Worm (Caenorhabditis elegans) whole organism, L2 larva: ENCODE data around the gene mmaa-1.

Experiments used
- C34F6.9 ChIP-seq: fragments of 150-350 bp; optimal IDR thresholded peaks from 2 replicates; lab custom pipeline; 2014; ENCODE audit warnings: missing biosample characterization, missing genetic modification characterization
- F13H6.1 ChIP-seq: sonication (generic microtip); optimal IDR thresholded peaks from 2 replicates; lab custom pipeline; 2016; ENCODE audit warnings: missing genetic modification characterization, missing compliant biosample characterization
- R02D3.7 ChIP-seq: fragments of 150-350 bp; optimal IDR thresholded peaks from 2 replicates; lab custom pipeline; 2014; ENCODE audit warnings: missing biosample characterization, missing genetic modification characterization
- Y55F3AM.14 ChIP-seq: fragments of 200-800 bp; sonication (Bioruptor generic); optimal IDR thresholded peaks from 2 replicates; lab custom pipeline; 2018; ENCODE audit warnings: mild to moderate bottlenecking, missing genetic modification characterization, missing compliant biosample characterization
- ZK546.5 ChIP-seq: sonication (generic microtip); optimal IDR thresholded peaks from 2 replicates; lab custom pipeline; 2017; ENCODE audit warnings: missing biosample characterization, missing genetic modification characterization
- alr-1 ChIP-seq: fragments of 150-350 bp; optimal IDR thresholded peaks from 2 replicates; lab custom pipeline; 2014; ENCODE audit warnings: missing biosample characterization, missing genetic modification characterization
- aly-2 ChIP-seq: fragments of 150-350 bp; optimal IDR thresholded peaks from 2 replicates; lab custom pipeline; 2014; ENCODE audit warnings: missing biosample characterization, missing genetic modification characterization
- ama-1 ChIP-seq: fragments of 150-350 bp; optimal IDR thresholded peaks from 2 replicates; lab custom pipeline; 2018; ENCODE audit warnings: inconsistent platforms
- blmp-1 ChIP-seq: sonication (generic microtip); optimal IDR thresholded peaks from 2 replicates; lab custom pipeline; 2017; ENCODE audit warnings: missing genetic modification characterization, mild to moderate bottlenecking, missing compliant biosample characterization, antibody characterized with exemption, moderate library complexity; ENCODE audit not compliant: insufficient read depth
- ceh-82 ChIP-seq: fragments of 150-350 bp; optimal IDR thresholded peaks from 2 replicates; lab custom pipeline; 2014; ENCODE audit warnings: missing biosample characterization, missing genetic modification characterization
- crh-2 ChIP-seq: sonication (generic microtip); optimal IDR thresholded peaks from 2 replicates; lab custom pipeline; 2017; ENCODE audit warnings: missing biosample characterization, missing genetic modification characterization
- dmd-4 ChIP-seq: sonication (generic microtip); optimal IDR thresholded peaks from 2 replicates; lab custom pipeline; 2017; ENCODE audit warnings: missing biosample characterization, missing genetic modification characterization
- egl-27 ChIP-seq: sonication (generic microtip); optimal IDR thresholded peaks from 3 replicates; lab custom pipeline; 2017; ENCODE audit warnings: missing biosample characterization, missing genetic modification reagents, missing genetic modification characterization
- elt-3 ChIP-seq: sonication (generic microtip); optimal IDR thresholded peaks from 2 replicates; lab custom pipeline; 2017; ENCODE audit warnings: missing biosample characterization, missing genetic modification characterization
- fos-1 ChIP-seq: fragments of 150-350 bp; optimal IDR thresholded peaks from 2 replicates; lab custom pipeline; 2014; ENCODE audit warnings: missing biosample characterization, missing genetic modification characterization
- lin-11 ChIP-seq: fragments of 150-350 bp; sonication (generic microtip); optimal IDR thresholded peaks from 2 replicates; lab custom pipeline; 2014; ENCODE audit warnings: missing biosample characterization, missing genetic modification characterization, inconsistent platforms, mixed read lengths
- lin-13 ChIP-seq: fragments of 150-350 bp; optimal IDR thresholded peaks from 2 replicates; lab custom pipeline; 2014; ENCODE audit warnings: missing biosample characterization, missing genetic modification reagents, missing genetic modification characterization
- mab-5 ChIP-seq: fragments of 150-350 bp; optimal IDR thresholded peaks from 2 replicates; lab custom pipeline; 2014; ENCODE audit warnings: missing biosample characterization, missing genetic modification characterization
- mdl-1 ChIP-seq, 2 experiments: fragments of 150-350 bp in 1 of 2; sonication (generic microtip) in 1 of 2; optimal IDR thresholded peaks; 2 replicates each; lab custom pipeline; 2017; ENCODE audit warnings: missing biosample characterization in 2 of 2, missing genetic modification characterization in 2 of 2
- nhr-10 ChIP-seq: sonication (generic microtip); optimal IDR thresholded peaks from 2 replicates; lab custom pipeline; 2017; ENCODE audit warnings: missing biosample characterization, missing genetic modification characterization
- nhr-11 ChIP-seq: fragments of 150-350 bp; optimal IDR thresholded peaks from 2 replicates; lab custom pipeline; 2014; ENCODE audit warnings: missing biosample characterization, missing genetic modification characterization
- nhr-21 ChIP-seq: fragments of 150-350 bp; optimal IDR thresholded peaks from 2 replicates; lab custom pipeline; 2014; ENCODE audit warnings: missing biosample characterization, missing genetic modification characterization
- nhr-237 ChIP-seq: fragments of 150-350 bp; optimal IDR thresholded peaks from 2 replicates; lab custom pipeline; 2014; ENCODE audit warnings: missing biosample characterization, missing genetic modification characterization
- nhr-25 ChIP-seq: fragments of 150-350 bp; sonication (generic microtip); optimal IDR thresholded peaks from 3 replicates; lab custom pipeline; 2014; ENCODE audit warnings: missing biosample characterization, missing genetic modification characterization
- nhr-6 ChIP-seq: fragments of 150-350 bp; optimal IDR thresholded peaks from 2 replicates; lab custom pipeline; 2014; ENCODE audit warnings: missing biosample characterization, missing genetic modification characterization
- nhr-77 ChIP-seq: fragments of 150-350 bp; optimal IDR thresholded peaks from 2 replicates; lab custom pipeline; 2014; ENCODE audit warnings: missing biosample characterization, missing genetic modification characterization
- peb-1 ChIP-seq: fragments of 150-350 bp; optimal IDR thresholded peaks from 2 replicates; lab custom pipeline; 2014; ENCODE audit warnings: missing biosample characterization, missing genetic modification characterization
- sem-4 ChIP-seq: fragments of 150-350 bp; optimal IDR thresholded peaks from 2 replicates; lab custom pipeline; 2014; ENCODE audit warnings: missing biosample characterization, missing genetic modification reagents, missing genetic modification characterization
- skn-1 ChIP-seq: sonication (generic microtip); optimal IDR thresholded peaks from 2 replicates; lab custom pipeline; 2017; ENCODE audit warnings: missing biosample characterization, missing genetic modification characterization
- sma-3 ChIP-seq: sonication (generic microtip); optimal IDR thresholded peaks from 2 replicates; lab custom pipeline; 2016; ENCODE audit warnings: missing genetic modification reagents, missing genetic modification characterization, missing compliant biosample characterization
- sma-9 ChIP-seq, 2 experiments: fragments of 150-350 bp in 1 of 2; sonication (generic microtip) in 1 of 2; optimal IDR thresholded peaks; 2 replicates each; lab custom pipeline; 2014 to 2016; ENCODE audit warnings: missing genetic modification characterization in 2 of 2, mild to moderate bottlenecking in 1 of 2, missing biosample characterization in 1 of 2, missing compliant biosample characterization in 1 of 2, missing genetic modification reagents in 1 of 2, moderate library complexity in 1 of 2
- snpc-4 ChIP-seq: fragments of 150-350 bp; optimal IDR thresholded peaks from 2 replicates; lab custom pipeline; 2014; ENCODE audit warnings: missing biosample characterization, missing genetic modification characterization
- unc-62 ChIP-seq: fragments of 150-350 bp; optimal IDR thresholded peaks from 2 replicates; lab custom pipeline; 2014; ENCODE audit warnings: missing biosample characterization, missing genetic modification reagents, missing genetic modification characterization
- zag-1 ChIP-seq: fragments of 150-350 bp; optimal IDR thresholded peaks from 2 replicates; lab custom pipeline; 2014; ENCODE audit warnings: missing biosample characterization, missing genetic modification characterization
- ztf-1 ChIP-seq: fragments of 200-800 bp; sonication (Bioruptor generic); conservative IDR thresholded peaks from 2 replicates; pipeline ENCODE4 v1.3.6; 2022; ENCODE audit warnings: missing genetic modification characterization, missing compliant biosample characterization
- ztf-4 ChIP-seq: fragments of 150-350 bp; optimal IDR thresholded peaks from 2 replicates; lab custom pipeline; 2014; ENCODE audit warnings: missing biosample characterization, missing genetic modification characterization

Gene mmaa-1

DNA sequence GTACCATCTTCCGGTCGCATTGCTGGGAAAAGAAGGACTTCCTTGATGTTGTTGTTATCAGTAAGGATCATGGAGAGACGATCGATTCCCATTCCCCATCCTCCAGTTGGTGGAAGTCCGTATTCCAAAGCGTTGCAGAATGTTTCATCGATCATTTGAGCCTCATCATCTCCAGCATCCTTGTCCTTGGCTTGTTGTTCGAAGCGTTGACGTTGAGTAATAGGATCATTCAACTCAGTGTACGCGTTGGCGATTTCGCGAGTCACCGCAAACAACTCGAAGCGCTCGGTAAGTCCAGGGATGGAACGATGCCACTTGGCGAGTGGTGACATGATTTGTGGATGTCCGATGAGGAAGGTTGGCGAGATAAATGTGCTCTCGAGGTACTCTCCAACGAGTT lies 30.5 kb downstream of the mmaa-1 start:
- TF ChIP-seq snpc-4 (tag; lab: Kevin White, UChicago) (no peak), egl-27 (tag; lab: Kevin White, UChicago) (no peak), nhr-77 (tag; lab: Kevin White, UChicago) (no peak), nhr-25 (no peak), blmp-1 (tag; lab: Kevin White, UChicago) (no peak), Y55F3AM.14 (GFP tag; lab: Kevin White, UChicago) (no peak), ceh-82 (tag; lab: Kevin White, UChicago) (no peak), mab-5 (no peak), lin-13 (GFP tag; lab: Kevin White, UChicago) (no peak), dmd-4 (tag; lab: Kevin White, UChicago) (no peak), ZK546.5 (tag; lab: Kevin White, UChicago) (no peak), C34F6.9 (tag; lab: Kevin White, UChicago) (no peak), unc-62 (no peak)

- TF ChIP-seq aly-2 = no peak
- no peak for TF ChIP-seq alr-1
- no peak for TF ChIP-seq zag-1 (tag; lab: Kevin White, UChicago)
- TF ChIP-seq nhr-11 = no peak
- no peak for TF ChIP-seq ztf-4 (tag; lab: Kevin White, UChicago)
- no peak for TF ChIP-seq nhr-10 (tag; lab: Kevin White, UChicago)
- no peak for TF ChIP-seq sma-9 (GFP tag; optimal IDR thresholded peaks at IDR 0.05; lab: Kevin White, UChicago)
- TF ChIP-seq sma-9 (tag; optimal IDR thresholded peaks at IDR 0.05; lab: Kevin White, UChicago) = no peak
- TF ChIP-seq, all 48 proteins: peak for 0
Measured at ce11 chrII:7069866-7070265, 31.1 kb downstream of the mmaa-1 start, which contains the start of gene him-14. TSS of gene him-14 (minus strand) at chrII:7069966.

DNA sequence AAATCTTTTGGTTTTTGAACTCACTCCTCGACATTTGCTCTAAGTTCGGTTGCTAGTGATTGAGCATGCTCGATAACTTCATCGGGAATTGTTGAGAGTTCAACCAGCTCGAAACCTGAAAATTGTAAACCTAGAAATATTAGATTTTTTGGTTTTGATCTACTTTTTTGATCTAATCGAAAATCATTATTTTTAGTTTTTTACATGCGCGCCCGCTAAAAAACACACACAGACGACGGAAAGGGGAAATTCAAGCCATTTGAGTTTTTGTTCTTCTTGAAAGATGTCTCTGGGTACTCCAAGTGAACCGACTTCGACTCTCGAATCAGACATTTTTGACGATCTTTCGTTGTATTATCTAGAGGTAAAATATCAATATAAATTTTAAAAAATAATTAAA lies 35.6 kb downstream of the mmaa-1 start, which contains the start of gene nos-2:
nos-2 (plus strand) TSS at position 228 of the 400 bp plus-strand sequence.
- TF ChIP-seq fos-1 (tag; lab: Kevin White, UChicago) (no peak), sma-9 (GFP tag; optimal IDR thresholded peaks at IDR 0.05; lab: Kevin White, UChicago) (no peak), sma-9 (tag; optimal IDR thresholded peaks at IDR 0.05; lab: Kevin White, UChicago) (no peak), mdl-1 (tag; optimal IDR thresholded peaks at IDR 0.05; lab: Kevin White, UChicago) (no peak), nhr-25 (no peak), unc-62 (no peak), elt-3 (no peak), nhr-6 (tag; lab: Kevin White, UChicago) (no peak), aly-2 (no peak), lin-13 (GFP tag; lab: Kevin White, UChicago) (no peak), sem-4 (tag; lab: Kevin White, UChicago) (no peak), nhr-237 (no peak), sma-3 (GFP tag; lab: Kevin White, UChicago) (no peak), egl-27 (tag; lab: Kevin White, UChicago) (no peak), nhr-11 (no peak), nhr-21 (tag; lab: Kevin White, UChicago) (no peak)

ce11 chrII:7061730-7062129 lies 39.2 kb downstream of the mmaa-1 start, which contains the start of gene acs-6:
TSS of gene acs-6 (plus strand) at chrII:7062030.
- TF ChIP-seq fos-1 (tag; lab: Kevin White, UChicago) (no peak), R02D3.7 (no peak), crh-2 (tag; lab: Kevin White, UChicago) (no peak), dmd-4 (tag; lab: Kevin White, UChicago) (no peak), sma-3 (GFP tag; lab: Kevin White, UChicago) (no peak), snpc-4 (tag; lab: Kevin White, UChicago) (no peak), lin-11 (tag; lab: Kevin White, UChicago) (no peak), blmp-1 (tag; lab: Kevin White, UChicago) (no peak), ceh-82 (tag; lab: Kevin White, UChicago) (no peak), ama-1 (lab: Kevin White, UChicago) (no peak), ztf-1 (GFP tag; lab: Robert Waterston, UW) (no peak), mdl-1 (tag; optimal IDR thresholded peaks at IDR 0.05; lab: Kevin White, UChicago) (no peak), aly-2 (no peak), mab-5 (no peak), alr-1 (no peak), F13H6.1 (no peak)

- TF ChIP-seq peb-1 (no peak), skn-1 (tag; lab: Kevin White, UChicago) (peak; percentile 87)
Measured at ce11 chrII:7060791-7061190, 40.2 kb downstream of the mmaa-1 start.
